Worm (Caenorhabditis elegans) whole organism, L1 larva: ENCODE results near the gene T19B10.5.

Source experiments
- C04F5.9 ChIP-seq: sonication (generic microtip); optimal IDR thresholded peaks from 2 replicates; lab custom pipeline; 2016; ENCODE audit warnings: missing genetic modification characterization, missing compliant biosample characterization
- C16A3.4 ChIP-seq: fragments of 150-350 bp; optimal IDR thresholded peaks from 2 replicates; lab custom pipeline; 2014; ENCODE audit warnings: missing biosample characterization, missing genetic modification characterization
- Y116A8C.19 ChIP-seq: sonication (generic microtip); optimal IDR thresholded peaks from 2 replicates; lab custom pipeline; 2016; ENCODE audit warnings: missing compliant biosample characterization, missing genetic modification characterization, borderline replicate concordance
- aha-1 ChIP-seq: fragments of 150-350 bp; optimal IDR thresholded peaks from 2 replicates; lab custom pipeline; 2014; ENCODE audit warnings: missing biosample characterization, missing genetic modification characterization
- aly-2 ChIP-seq: fragments of 150-350 bp; optimal IDR thresholded peaks from 2 replicates; lab custom pipeline; 2014; ENCODE audit warnings: missing biosample characterization, missing genetic modification characterization
- blmp-1 ChIP-seq: fragments of 150-350 bp; optimal IDR thresholded peaks from 2 replicates; lab custom pipeline; 2014; ENCODE audit warnings: missing biosample characterization, missing genetic modification characterization
- ces-1 ChIP-seq: fragments of 150-350 bp; optimal IDR thresholded peaks from 2 replicates; lab custom pipeline; 2014; ENCODE audit warnings: missing biosample characterization, missing genetic modification reagents, missing genetic modification characterization
- efl-1 ChIP-seq, 4 experiments: fragments of 150-350 bp; optimal IDR thresholded peaks in 3 of 4; peaks in 1 of 4; 1 replicate in 1 of 4; 2 replicates in 3 of 4; lab custom pipeline; 2014; ENCODE audit warnings: missing biosample characterization in 2 of 4, missing genetic modification characterization in 2 of 4, missing genetic modification reagents in 2 of 4
- efl-3 ChIP-seq: fragments of 200-800 bp; sonication (Bioruptor generic); optimal IDR thresholded peaks from 2 replicates; lab custom pipeline; 2018; ENCODE audit warnings: mild to moderate bottlenecking, missing genetic modification characterization, missing compliant biosample characterization
- ets-5 ChIP-seq: fragments of 200-800 bp; sonication (Bioruptor generic); IDR thresholded peaks from 2 replicates; pipeline ENCODE4 v1.3.6; 2022; ENCODE audit warnings: missing genetic modification characterization, missing compliant biosample characterization
- fkh-10 ChIP-seq: sonication (generic microtip); optimal IDR thresholded peaks from 2 replicates; lab custom pipeline; 2017; ENCODE audit warnings: missing biosample characterization, missing genetic modification reagents, missing genetic modification characterization
- hlh-4 ChIP-seq: sonication (generic microtip); optimal IDR thresholded peaks from 2 replicates; lab custom pipeline; 2016; ENCODE audit warnings: mild to moderate bottlenecking, missing genetic modification characterization, missing compliant biosample characterization
- hpl-2 ChIP-seq: fragments of 150-350 bp; optimal IDR thresholded peaks from 2 replicates; lab custom pipeline; 2014; ENCODE audit warnings: missing biosample characterization, missing genetic modification reagents, missing genetic modification characterization
- irx-1 ChIP-seq: sonication (generic microtip); optimal IDR thresholded peaks from 2 replicates; lab custom pipeline; 2016; ENCODE audit warnings: missing genetic modification characterization, missing compliant biosample characterization
- isw-1 ChIP-seq: fragments of 200-800 bp; sonication (Bioruptor generic); IDR thresholded peaks from 2 replicates; pipeline ENCODE4 v1.3.6; 2022; ENCODE audit warnings: missing genetic modification characterization, missing compliant biosample characterization
- jun-1 ChIP-seq: fragments of 150-350 bp; optimal IDR thresholded peaks from 2 replicates; lab custom pipeline; 2014; ENCODE audit warnings: missing biosample characterization, missing genetic modification reagents, missing genetic modification characterization
- lin-13 ChIP-seq: fragments of 150-350 bp; optimal IDR thresholded peaks from 2 replicates; lab custom pipeline; 2014; ENCODE audit warnings: missing biosample characterization, missing genetic modification reagents, missing genetic modification characterization
- lin-14 ChIP-seq: fragments of 200-800 bp; sonication (Bioruptor generic); optimal IDR thresholded peaks from 2 replicates; lab custom pipeline; 2018; ENCODE audit warnings: mild to moderate bottlenecking, missing genetic modification characterization, moderate library complexity, missing compliant biosample characterization
- lin-15B ChIP-seq: fragments of 150-350 bp; sonication (generic microtip); optimal IDR thresholded peaks from 3 replicates; lab custom pipeline; 2014; ENCODE audit warnings: missing biosample characterization, missing genetic modification characterization
- lir-3 ChIP-seq: sonication (generic microtip); optimal IDR thresholded peaks from 2 replicates; lab custom pipeline; 2016; ENCODE audit warnings: mild to moderate bottlenecking, missing genetic modification characterization, moderate library complexity, missing compliant biosample characterization; ENCODE audit not compliant: poor library complexity
- lsy-2 ChIP-seq, 2 experiments: fragments of 150-350 bp; optimal IDR thresholded peaks; 2 replicates each; lab custom pipeline; 2014; ENCODE audit warnings: missing biosample characterization in 2 of 2, missing genetic modification characterization in 2 of 2
- mab-9 ChIP-seq: fragments of 200-800 bp; sonication (Bioruptor generic); IDR thresholded peaks from 2 replicates; pipeline ENCODE4 v1.3.6; 2022; ENCODE audit warnings: missing genetic modification reagents, missing genetic modification characterization, missing compliant biosample characterization
- mdl-1 ChIP-seq, 2 experiments: fragments of 150-350 bp; optimal IDR thresholded peaks; 2 replicates each; lab custom pipeline; 2014 to 2017; ENCODE audit warnings: missing biosample characterization in 2 of 2, missing genetic modification characterization in 2 of 2, inconsistent platforms in 1 of 2
- mep-1 ChIP-seq: fragments of 150-350 bp; optimal IDR thresholded peaks from 2 replicates; lab custom pipeline; 2014; ENCODE audit warnings: missing biosample characterization, missing genetic modification characterization
- nhr-19 ChIP-seq: fragments of 200-800 bp; sonication (Bioruptor generic); conservative IDR thresholded peaks from 2 replicates; pipeline ENCODE4 v1.3.6; 2022; ENCODE audit warnings: missing genetic modification characterization, missing compliant biosample characterization
- nhr-28 ChIP-seq: fragments of 150-350 bp; optimal IDR thresholded peaks from 2 replicates; lab custom pipeline; 2014; ENCODE audit warnings: missing biosample characterization, missing genetic modification characterization
- nhr-84 ChIP-seq: sonication (generic microtip); optimal IDR thresholded peaks from 2 replicates; lab custom pipeline; 2017; ENCODE audit warnings: missing biosample characterization, missing genetic modification characterization
- nhr-90 ChIP-seq: sonication (generic microtip); optimal IDR thresholded peaks from 2 replicates; lab custom pipeline; 2016; ENCODE audit warnings: mild to moderate bottlenecking, missing genetic modification characterization, missing compliant biosample characterization; ENCODE audit not compliant: poor library complexity
- pax-3 ChIP-seq: fragments of 200-800 bp; sonication (Bioruptor generic); optimal IDR thresholded peaks from 2 replicates; lab custom pipeline; 2018; ENCODE audit warnings: mild to moderate bottlenecking, missing genetic modification characterization, moderate library complexity, missing compliant biosample characterization
- pqm-1 ChIP-seq: sonication (generic microtip); optimal IDR thresholded peaks from 3 replicates; lab custom pipeline; 2017; ENCODE audit warnings: missing biosample characterization, missing genetic modification characterization
- skn-1 ChIP-seq: fragments of 150-350 bp; optimal IDR thresholded peaks from 2 replicates; lab custom pipeline; 2014; ENCODE audit warnings: missing biosample characterization, missing genetic modification characterization
- snpc-4 ChIP-seq: fragments of 150-350 bp; optimal IDR thresholded peaks from 2 replicates; lab custom pipeline; 2014; ENCODE audit warnings: missing biosample characterization, missing genetic modification characterization
- swsn-7 ChIP-seq: sonication (generic microtip); optimal IDR thresholded peaks from 2 replicates; lab custom pipeline; 2016; ENCODE audit warnings: missing genetic modification characterization, missing compliant biosample characterization
- tbx-2 ChIP-seq: sonication (generic microtip); optimal IDR thresholded peaks from 2 replicates; lab custom pipeline; 2016; ENCODE audit warnings: missing genetic modification characterization, missing compliant biosample characterization
- unc-130 ChIP-seq: fragments of 150-350 bp; optimal IDR thresholded peaks from 2 replicates; lab custom pipeline; 2017; ENCODE audit warnings: missing biosample characterization, missing genetic modification characterization, inconsistent platforms
- unc-62 ChIP-seq: fragments of 150-350 bp; optimal IDR thresholded peaks from 2 replicates; lab custom pipeline; 2014; ENCODE audit warnings: missing biosample characterization, missing genetic modification reagents, missing genetic modification characterization
- vab-15 ChIP-seq: sonication (generic microtip); optimal IDR thresholded peaks from 2 replicates; lab custom pipeline; 2017; ENCODE audit warnings: missing genotype, mild to moderate bottlenecking, missing genetic modification characterization, missing compliant biosample characterization
- zag-1 ChIP-seq: fragments of 150-350 bp; optimal IDR thresholded peaks from 2 replicates; lab custom pipeline; 2014; ENCODE audit warnings: missing biosample characterization, missing genetic modification characterization
- zip-4 ChIP-seq: fragments of 200-800 bp; sonication (Bioruptor generic); optimal IDR thresholded peaks from 2 replicates; lab custom pipeline; 2018; ENCODE audit warnings: mild to moderate bottlenecking, missing genetic modification characterization, moderate library complexity, missing compliant biosample characterization
- ztf-11 ChIP-seq, 2 experiments: sonication (generic microtip); optimal IDR thresholded peaks; 2 replicates each; lab custom pipeline; 2016 to 2017; ENCODE audit warnings: missing genetic modification characterization in 2 of 2, missing biosample characterization in 1 of 2, missing compliant biosample characterization in 1 of 2

T19B10.5 gene

ce11 chrV:11241580-11241979, 7.1 kb downstream of the T19B10.5 start, which contains the start of gene pgap-1:
pgap-1 (plus strand) TSS chrV:11241880.
- TF ChIP-seq aly-2 (tag; lab: Kevin White, UChicago) (no peak), fkh-10 (GFP tag; lab: Kevin White, UChicago) (no peak), zag-1 (no peak), nhr-90 (tag; lab: Kevin White, UChicago) (no peak), snpc-4 (tag; lab: Kevin White, UChicago) (no peak), unc-130 (tag; lab: Kevin White, UChicago) (no peak)

ce11 chrV:11244539-11244938, 10.1 kb downstream of the T19B10.5 start, which contains the start of gene mxl-1:
mxl-1 (plus strand) TSS chrV:11244839.
- TF ChIP-seq fkh-10 (GFP tag; lab: Kevin White, UChicago): no peak
- TF ChIP-seq ces-1 (GFP tag; lab: Kevin White, UChicago): no peak
- no peak for TF ChIP-seq lsy-2 (tag; optimal IDR thresholded peaks at IDR 0.05; lab: Kevin White, UChicago)
- TF ChIP-seq pax-3 (tag; lab: Kevin White, UChicago): no peak
- TF ChIP-seq pqm-1 (tag; lab: Kevin White, UChicago): no peak
- TF ChIP-seq aha-1: no peak
- TF ChIP-seq isw-1 (GFP tag; lab: Robert Waterston, UW): no peak
- no peak for TF ChIP-seq C16A3.4
- no peak for TF ChIP-seq swsn-7
- TF ChIP-seq unc-62 (GFP tag; lab: Kevin White, UChicago): no peak
- TF ChIP-seq irx-1 (tag; lab: Kevin White, UChicago): no peak
- no peak for TF ChIP-seq jun-1 (tag; lab: Kevin White, UChicago)
- no peak for TF ChIP-seq nhr-19 (GFP tag; lab: Robert Waterston, UW)
- no peak for TF ChIP-seq zag-1
- no peak for TF ChIP-seq Y116A8C.19 (tag; lab: Kevin White, UChicago)

ce11 chrV:11245029-11245428, 10.6 kb downstream of the T19B10.5 start:
- TF ChIP-seq efl-1 (optimal IDR thresholded peaks at IDR 0.05; lab: Kevin White, UChicago) (no peak), efl-1 (GFP tag; optimal IDR thresholded peaks at IDR 0.05 in 1 of 2; lab: Kevin White, UChicago) (peak in 1 of 2 experiments; percentile 57), blmp-1 (no peak)

- TF ChIP-seq mep-1 (tag; lab: Kevin White, UChicago) (no peak), nhr-28 (tag; lab: Kevin White, UChicago) (no peak), mab-9 (no peak), C04F5.9 (tag; lab: Kevin White, UChicago) (no peak), lin-13 (GFP tag; lab: Kevin White, UChicago) (no peak), hlh-4 (no peak), hpl-2 (no peak), nhr-84 (tag; lab: Kevin White, UChicago) (no peak)
These were observed 13.4 kb downstream of the T19B10.5 start, which contains the start of gene mam-4 for ce11 chrV:11247846-11248245. mam-4 (plus strand) TSS chrV:11248146.

ce11 chrV:11250735-11251134, 16.3 kb downstream of the T19B10.5 start, which contains the start of gene T19B10.12:
T19B10.12 (plus strand) TSS chrV:11251035.
- TF ChIP-seq skn-1 (tag; lab: Kevin White, UChicago) (no peak), C16A3.4 (no peak), blmp-1 (no peak), ets-5 (GFP tag; lab: Robert Waterston, UW) (no peak), lin-15B (tag; lab: Kevin White, UChicago) (no peak), ztf-11 (tag; optimal IDR thresholded peaks at IDR 0.05; lab: Kevin White, UChicago) (no peak), vab-15 (tag; lab: Kevin White, UChicago) (no peak), lin-14 (no peak), mdl-1 (tag; optimal IDR thresholded peaks at IDR 0.05; lab: Kevin White, UChicago) (no peak), efl-3 (GFP tag; lab: Kevin White, UChicago) (no peak), lir-3 (tag; lab: Kevin White, UChicago) (no peak), zip-4 (GFP tag; lab: Kevin White, UChicago) (no peak), lsy-2 (tag; optimal IDR thresholded peaks at IDR 0.05; lab: Kevin White, UChicago) (no peak), tbx-2 (no peak), aha-1 (no peak)
